Worm (Caenorhabditis elegans): ENCODE results near the gene Y25C1A.2.

Gene Y25C1A.2

DNA sequence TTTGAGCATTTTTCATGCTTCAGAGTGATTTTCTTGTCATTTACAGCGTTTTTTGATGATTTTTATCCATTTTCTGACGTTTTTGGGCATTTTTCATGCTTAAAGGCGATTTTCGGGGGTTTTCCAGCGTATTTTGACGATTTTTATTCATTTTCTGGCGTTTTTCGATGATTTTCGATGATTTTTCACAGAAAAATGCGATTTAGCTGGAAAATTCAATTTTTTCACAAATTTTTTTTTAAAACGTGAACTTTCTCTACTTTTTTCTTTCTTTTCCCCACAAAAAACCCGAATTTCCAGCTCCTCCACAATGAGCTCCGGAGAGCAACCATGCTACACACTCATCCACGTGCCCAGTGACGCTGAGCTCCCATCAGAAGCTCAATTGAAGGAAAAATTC lies 33.9 kb upstream of the Y25C1A.2 start, which contains the start of gene copb-1:
Gene copb-1 (plus strand): TSS at position 301 of the 400 bp plus-strand sequence.
- no peak for TF ChIP-seq ama-1 (optimal IDR thresholded peaks at IDR 0.05)
- TF ChIP-seq ama-1 (GFP tag; optimal IDR thresholded peaks at IDR 0.05), result no peak
- TF ChIP-seq aptf-3 (GFP tag; IDR thresholded peaks at IDR 0.05), result no peak
- no peak for TF ChIP-seq ets-4 (GFP tag; optimal IDR thresholded peaks at IDR 0.05)
- no peak for TF ChIP-seq madf-3 (GFP tag; IDR thresholded peaks at IDR 0.05)
- no peak for TF ChIP-seq B0035.1 (tag; optimal IDR thresholded peaks at IDR 0.05)
- no peak for TF ChIP-seq F49E8.2 (tag; optimal IDR thresholded peaks at IDR 0.05; ENCODE audit: insufficient read depth)
- no peak for TF ChIP-seq F39B2.1 (GFP tag; IDR thresholded peaks at IDR 0.05)
- TF ChIP-seq ztf-3 (GFP tag; optimal IDR thresholded peaks at IDR 0.05), result no peak
- no peak for TF ChIP-seq lin-35 (GFP tag; optimal IDR thresholded peaks at IDR 0.05)
- TF ChIP-seq snpc-1.3 (tag; optimal IDR thresholded peaks at IDR 0.05; ENCODE audit: insufficient read depth), result no peak
- TF ChIP-seq ceh-40 (GFP tag; IDR thresholded peaks at IDR 0.05), result no peak
- no peak for TF ChIP-seq hmg-20 (GFP tag; IDR thresholded peaks at IDR 0.05)
- no peak for TF ChIP-seq F22D6.2 (tag; optimal IDR thresholded peaks at IDR 0.05)
- TF ChIP-seq nfya-1 (tag; optimal IDR thresholded peaks at IDR 0.05; ENCODE audit: borderline replicate concordance, insufficient read depth), result no peak

ce11 chrII:3087134-3087533 lies 25.3 kb upstream of the Y25C1A.2 start:
- TF ChIP-seq T26A5.8 (tag; optimal IDR thresholded peaks at IDR 0.05) (no peak), sdz-38 (tag; optimal IDR thresholded peaks at IDR 0.05) (no peak), rec-8 (tag; optimal IDR thresholded peaks at IDR 0.05) (no peak), zfh-2 (GFP tag; conservative IDR thresholded peaks at IDR 0.05) (peak; percentile 67), B0035.1 (tag; optimal IDR thresholded peaks at IDR 0.05) (no peak)

DNA sequence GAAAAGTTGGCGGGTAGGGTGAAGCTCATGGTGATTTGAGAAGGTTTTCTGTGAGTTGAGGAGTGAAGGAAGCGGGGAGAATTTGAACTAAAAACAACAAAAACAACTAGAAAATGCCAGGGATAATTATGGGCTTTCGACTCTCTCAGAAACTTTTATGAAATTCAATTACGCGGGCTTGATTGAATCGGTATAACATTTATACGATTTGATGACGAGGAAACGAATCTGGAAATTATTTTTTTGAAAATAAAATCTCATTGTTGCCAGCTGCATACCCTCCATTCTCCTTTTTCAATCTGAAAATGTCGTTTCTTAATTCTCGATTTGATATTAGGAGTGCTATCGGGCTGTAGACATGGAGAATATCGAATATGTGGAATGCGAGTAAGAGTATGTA lies 21.1 kb upstream of the Y25C1A.2 start, which contains the start of gene srg-21:
Gene srg-21 (minus strand): TSS at position 101 of the 400 bp plus-strand sequence.
- no peak for TF ChIP-seq aptf-2 (GFP tag; conservative IDR thresholded peaks at IDR 0.05)
- no peak for TF ChIP-seq K11D2.4 (GFP tag; IDR thresholded peaks at IDR 0.05)
- no peak for TF ChIP-seq sdz-38 (tag; optimal IDR thresholded peaks at IDR 0.05)
- TF ChIP-seq madf-10 (tag; optimal IDR thresholded peaks at IDR 0.05), result no peak
- TF ChIP-seq ceh-100 (GFP tag; IDR thresholded peaks at IDR 0.05), result no peak
- no peak for TF ChIP-seq lin-40 (tag; optimal IDR thresholded peaks at IDR 0.05)
- no peak for TF ChIP-seq nhr-80 (tag; optimal IDR thresholded peaks at IDR 0.05)
- no peak for TF ChIP-seq attf-6 (GFP tag; IDR thresholded peaks at IDR 0.05)
- no peak for TF ChIP-seq athp-1 (tag; optimal IDR thresholded peaks at IDR 0.05)

ce11 chrII:3093352-3093751 lies 19.1 kb upstream of the Y25C1A.2 start, which contains the start of gene srg-22:
Gene srg-22 (minus strand): TSS chrII:3093452.
- TF ChIP-seq ama-1 (optimal IDR thresholded peaks at IDR 0.05) (no peak), ama-1 (GFP tag; optimal IDR thresholded peaks at IDR 0.05) (no peak), madf-6 (GFP tag; IDR thresholded peaks at IDR 0.05) (no peak), ztf-22 (GFP tag; optimal IDR thresholded peaks at IDR 0.05) (no peak), tbp1 (GFP tag; optimal IDR thresholded peaks at IDR 0.05) (no peak), ztf-28 (GFP tag; IDR thresholded peaks at IDR 0.05) (no peak), ets-4 (GFP tag; optimal IDR thresholded peaks at IDR 0.05) (no peak), D2030.7 (GFP tag; IDR thresholded peaks at IDR 0.05) (no peak), tlf-1 (GFP tag; optimal IDR thresholded peaks at IDR 0.05) (no peak), ceh-100 (GFP tag; IDR thresholded peaks at IDR 0.05) (no peak), nhr-90 (tag; optimal IDR thresholded peaks at IDR 0.05) (no peak), lin-40 (tag; optimal IDR thresholded peaks at IDR 0.05) (no peak), hlh-26 (GFP tag; conservative IDR thresholded peaks at IDR 0.05) (no peak), him-1 (tag; optimal IDR thresholded peaks at IDR 0.05) (no peak), unc-62 (GFP tag; optimal IDR thresholded peaks at IDR 0.05) (no peak)
